Fruit fly (Drosophila melanogaster): Measurements from ENCODE around the gene CG17806.

Gene CG17806

DNA sequence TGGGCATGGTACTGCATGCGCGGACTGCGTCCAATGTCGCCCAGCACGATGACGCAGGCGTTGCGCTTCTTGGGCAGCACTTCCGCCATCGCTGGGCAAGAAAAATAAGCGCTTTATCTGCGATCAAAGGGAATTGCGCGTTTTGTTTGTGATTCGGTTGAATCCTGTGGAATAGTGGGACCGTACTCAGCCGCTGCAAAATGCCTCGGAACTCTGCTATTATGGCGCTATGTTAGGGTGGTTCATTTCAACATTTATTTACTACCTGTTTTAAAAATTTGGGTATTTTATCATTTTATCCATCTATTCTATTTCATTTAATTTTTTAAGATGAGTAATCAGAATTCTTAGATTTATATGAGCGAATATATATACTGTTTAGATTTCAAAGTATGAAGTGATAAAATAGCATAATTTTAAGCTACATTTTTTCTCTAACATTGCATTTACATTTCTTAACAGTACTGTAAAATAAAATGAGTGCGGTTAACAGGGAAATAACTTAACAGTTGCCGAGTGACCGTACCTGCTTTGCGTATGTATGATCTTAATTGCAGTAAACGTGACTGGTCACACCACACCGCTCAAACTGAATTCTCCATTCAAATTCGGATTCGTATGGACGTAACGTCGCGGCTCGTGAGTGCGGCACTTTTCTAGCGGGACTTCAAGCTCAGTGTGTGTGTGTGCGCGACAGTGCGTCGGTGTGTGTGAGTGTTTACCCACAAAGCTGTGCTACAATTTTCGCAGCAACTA lies 8.1 kb upstream of the CG17806 start, which contains the start of the genes Alg1 and tinc (continued):
- TF ChIP-seq Max (GFP tag; optimal IDR thresholded peaks at IDR 0.05) (peak; percentile 41), Vsx1 (GFP tag; optimal IDR thresholded peaks at IDR 0.05) (no peak), exex (tag; optimal IDR thresholded peaks at IDR 0.05) (peak; percentile 46), CoRest (tag; optimal IDR thresholded peaks at IDR 0.05) (peak; percentile 84), Xrp1 (GFP tag; IDR thresholded peaks at IDR 0.05) (peak; percentile 68), CG1792 (GFP tag; optimal IDR thresholded peaks at IDR 0.05) (no peak), pfk (GFP tag; optimal IDR thresholded peaks at IDR 0.05) (no peak), HLH3B (GFP tag; IDR thresholded peaks at IDR 0.05) (peak; percentile 31; the same call in 1 of the 2 replicates), stc (GFP tag; IDR thresholded peaks at IDR 0.05) (peak; percentile 61; the same call in 1 of the 2 replicates), CG1602 (GFP tag; optimal IDR thresholded peaks at IDR 0.05) (peak; percentile 52), CG2875 (GFP tag; optimal IDR thresholded peaks at IDR 0.05) (no peak), ham (GFP tag; IDR thresholded peaks at IDR 0.05) (no peak), Atf3 (GFP tag; optimal IDR thresholded peaks at IDR 0.05) (no peak), Dll (GFP tag; IDR thresholded peaks at IDR 0.05; ENCODE audit: partially characterized antibody) (no peak), dati (GFP tag; IDR thresholded peaks at IDR 0.05) (no peak), nerfin-1 (tag; optimal IDR thresholded peaks at IDR 0.05) (no peak), CG14014 (GFP tag; IDR thresholded peaks at IDR 0.05) (0 out of 2 replicates have a peak, but pooled peaks have one; percentile 40), ewg (GFP tag; optimal IDR thresholded peaks at IDR 0.05) (no peak), CG18262 (tag; optimal IDR thresholded peaks at IDR 0.05) (peak; percentile 74), Mrtf (GFP tag; IDR thresholded peaks at IDR 0.05) (no peak), oc (tag; optimal IDR thresholded peaks at IDR 0.05) (peak; percentile 43), unc-4 (GFP tag; IDR thresholded peaks at IDR 0.05; ENCODE audit: partially characterized antibody) (0 out of 2 replicates have a peak, but pooled peaks have one; percentile 14), p53 (GFP tag; optimal IDR thresholded peaks at IDR 0.05) (no peak), CG10321 (GFP tag; IDR thresholded peaks at IDR 0.05) (no peak), CG15601 (tag; optimal IDR thresholded peaks at IDR 0.05) (peak; percentile 74), ind (GFP tag; optimal IDR thresholded peaks at IDR 0.05) (peak; percentile 49), CG4360 (GFP tag; IDR thresholded peaks at IDR 0.05) (0 out of 2 replicates have a peak, but pooled peaks have one; percentile 23), hth (optimal IDR thresholded peaks at IDR 0.05) (no peak), shn (GFP tag; optimal IDR thresholded peaks at IDR 0.05) (no peak), vfl (GFP tag; optimal IDR thresholded peaks at IDR 0.05) (no peak), CG32772 (GFP tag; IDR thresholded peaks at IDR 0.05) (no peak), gsb (GFP tag; IDR thresholded peaks at IDR 0.05) (no peak), CG42726 (GFP tag; IDR thresholded peaks at IDR 0.05; ENCODE audit: partially characterized antibody) (peak; percentile 72), HLH4C (GFP tag; IDR thresholded peaks at IDR 0.05; ENCODE audit: partially characterized antibody) (no peak), CG12104 (GFP tag; optimal IDR thresholded peaks at IDR 0.05) (no peak), H15 (GFP tag; IDR thresholded peaks at IDR 0.05) (no peak), CG6854 (GFP tag; optimal IDR thresholded peaks at IDR 0.05) (peak; percentile 41), chif (GFP tag; optimal IDR thresholded peaks at IDR 0.05) (peak in 1 of 2 experiments; percentile 62), ems (GFP tag; optimal IDR thresholded peaks at IDR 0.05) (peak; percentile 28), slbo (GFP tag; IDR thresholded peaks at IDR 0.05) (peak; percentile 74), CG7786 (GFP tag; optimal IDR thresholded peaks at IDR 0.05) (peak; percentile 23), knrl (GFP tag; IDR thresholded peaks at IDR 0.05; ENCODE audit: partially characterized antibody) (no peak), HLHmδ (GFP tag; optimal IDR thresholded peaks at IDR 0.05) (peak; percentile 84), CG3838 (GFP tag; optimal IDR thresholded peaks at IDR 0.05) (peak; percentile 34), Hr51 (GFP tag; optimal IDR thresholded peaks at IDR 0.05) (peak in 1 of 2 experiments; percentile 79), Sry-β (GFP tag; optimal IDR thresholded peaks at IDR 0.05) (no peak), insv (GFP tag; optimal IDR thresholded peaks at IDR 0.05) (peak in 1 of 2 experiments; percentile 55), HLH54F (GFP tag; optimal IDR thresholded peaks at IDR 0.05) (peak; percentile 42), sd (tag; optimal IDR thresholded peaks at IDR 0.05) (peak; percentile 24)
